Fruit fly (Drosophila melanogaster) whole organism, embryonic: ENCODE data around the gene RpS17.

Source experiments
- CG10321 ChIP-seq: fragments of 200-800 bp; sonication (Bioruptor generic); IDR thresholded peaks from 2 replicates; pipeline ENCODE4 v1.3.6; 2022; ENCODE audit warnings: missing biosample characterization, missing genetic modification characterization
- CG11093 ChIP-seq: fragments of 200-800 bp; sonication (Bioruptor generic); IDR thresholded peaks from 3 replicates; pipeline ENCODE4 v1.3.6; 2022; ENCODE audit warnings: missing biosample characterization, missing genetic modification characterization
- CG12155 ChIP-seq: fragments of 200-800 bp; sonication (Bioruptor generic); optimal IDR thresholded peaks from 3 replicates; lab custom pipeline; 2016; ENCODE audit warnings: missing biosample characterization, missing genetic modification characterization
- CG13424 ChIP-seq: fragments of 200-800 bp; sonication (Bioruptor generic); optimal IDR thresholded peaks from 2 replicates; lab custom pipeline; 2019; ENCODE audit warnings: missing biosample characterization, mild to moderate bottlenecking, missing genetic modification characterization, moderate library complexity
- CG13775 ChIP-seq: fragments of 200-800 bp; sonication (Bioruptor generic); optimal IDR thresholded peaks from 3 replicates; lab custom pipeline; 2017; ENCODE audit warnings: missing biosample characterization, mild to moderate bottlenecking, missing genetic modification characterization
- CG1602 ChIP-seq: fragments of 200-800 bp; sonication (Bioruptor generic); optimal IDR thresholded peaks from 3 replicates; lab custom pipeline; 2016; ENCODE audit warnings: missing biosample characterization, missing genetic modification characterization
- CG17359 ChIP-seq: fragments of 200-800 bp; sonication (Bioruptor generic); optimal IDR thresholded peaks from 3 replicates; lab custom pipeline; 2018; ENCODE audit warnings: missing biosample characterization, mild to moderate bottlenecking, missing genetic modification characterization, moderate library complexity
- CG1832 ChIP-seq: fragments of 200-800 bp; sonication (Bioruptor generic); optimal IDR thresholded peaks from 2 replicates; lab custom pipeline; 2017; ENCODE audit warnings: missing biosample characterization, mild to moderate bottlenecking, missing genetic modification characterization, inconsistent platforms
- CG2199 ChIP-seq: fragments of 200-800 bp; sonication (Bioruptor generic); IDR thresholded peaks from 3 replicates; pipeline ENCODE4 v1.3.6; 2022; ENCODE audit warnings: missing biosample characterization, missing genetic modification characterization
- CG30020 ChIP-seq: fragments of 200-800 bp; optimal IDR thresholded peaks from 2 replicates; lab custom pipeline; 2019; ENCODE audit warnings: missing biosample characterization, mild to moderate bottlenecking, missing genetic modification characterization, moderate library complexity
- CG31365 ChIP-seq: fragments of 200-800 bp; sonication (Bioruptor generic); optimal IDR thresholded peaks from 2 replicates; lab custom pipeline; 2018; ENCODE audit warnings: missing biosample characterization, mild to moderate bottlenecking, missing genetic modification characterization
- CG31441 ChIP-seq: fragments of 200-800 bp; sonication (Bioruptor generic); IDR thresholded peaks from 2 replicates; pipeline ENCODE4 v1.3.6; 2022; ENCODE audit warnings: missing biosample characterization, missing genetic modification characterization
- CG3281 ChIP-seq: fragments of 200-800 bp; sonication (Bioruptor generic); optimal IDR thresholded peaks from 3 replicates; lab custom pipeline; 2017; ENCODE audit warnings: missing biosample characterization, mild to moderate bottlenecking, missing genetic modification characterization
- CG3995 ChIP-seq: fragments of 200-800 bp; sonication (Bioruptor generic); optimal IDR thresholded peaks from 3 replicates; lab custom pipeline; 2016; ENCODE audit warnings: missing biosample characterization, missing genetic modification characterization
- CG4424 ChIP-seq: fragments of 200-800 bp; sonication (Bioruptor generic); optimal IDR thresholded peaks from 3 replicates; lab custom pipeline; 2016; ENCODE audit warnings: missing biosample characterization, missing genetic modification characterization
- CG8765 ChIP-seq: fragments of 200-800 bp; sonication (Bioruptor generic); IDR thresholded peaks from 2 replicates; pipeline ENCODE4 v1.3.6; 2022; ENCODE audit warnings: missing biosample characterization, missing genetic modification characterization
- CG9797 ChIP-seq: fragments of 200-800 bp; sonication (Bioruptor generic); optimal IDR thresholded peaks from 3 replicates; lab custom pipeline; 2018; ENCODE audit warnings: missing biosample characterization, mild to moderate bottlenecking, missing genetic modification characterization
- Dref ChIP-seq: fragments of 200-800 bp; sonication (Bioruptor generic); IDR thresholded peaks from 2 replicates; pipeline ENCODE4 v1.3.6; 2022; ENCODE audit warnings: missing biosample characterization, missing genetic modification characterization
- H2.0 ChIP-seq: fragments of 200-800 bp; sonication (Bioruptor generic); IDR thresholded peaks from 2 replicates; pipeline ENCODE4 v1.3.6; 2022; ENCODE audit warnings: missing biosample characterization, missing genetic modification characterization
- Hmx ChIP-seq: fragments of 200-800 bp; sonication (Bioruptor generic); optimal IDR thresholded peaks from 2 replicates; lab custom pipeline; 2016; ENCODE audit warnings: missing biosample characterization, missing genetic modification characterization
- Hr3 ChIP-seq: fragments of 200-800 bp; sonication (Bioruptor generic); optimal IDR thresholded peaks from 3 replicates; lab custom pipeline; 2016; ENCODE audit warnings: missing biosample characterization, missing genetic modification characterization
- MTF-1 ChIP-seq: fragments of 200-800 bp; sonication (Bioruptor generic); optimal IDR thresholded peaks from 2 replicates; lab custom pipeline; 2018; ENCODE audit warnings: missing biosample characterization, mild to moderate bottlenecking, missing genetic modification characterization, borderline replicate concordance
- Med ChIP-seq: fragments of 200-800 bp; sonication (Bioruptor generic); peaks from one replicate; lab custom pipeline; 2016; ENCODE audit warnings: missing biosample characterization, missing genetic modification characterization, mild to moderate bottlenecking, inconsistent platforms, moderate library complexity
- NC2β ChIP-seq: fragments of 200-800 bp; sonication (Bioruptor generic); optimal IDR thresholded peaks from 2 replicates; lab custom pipeline; 2016; ENCODE audit warnings: missing biosample characterization, missing genetic modification characterization
- Neu2 ChIP-seq: fragments of 200-800 bp; sonication (Bioruptor generic); optimal IDR thresholded peaks from 3 replicates; lab custom pipeline; 2016; ENCODE audit warnings: missing biosample characterization, missing genetic modification characterization, borderline replicate concordance
- Opbp ChIP-seq: fragments of 200-800 bp; sonication (Bioruptor generic); IDR thresholded peaks from 3 replicates; pipeline ENCODE4 v1.3.6; 2022; ENCODE audit warnings: missing biosample characterization, missing genetic modification characterization; ENCODE audit not compliant: partially characterized antibody
- Poxn ChIP-seq: fragments of 200-800 bp; sonication (Bioruptor generic); IDR thresholded peaks from 2 replicates; pipeline ENCODE4 v1.3.6; 2022; ENCODE audit warnings: missing biosample characterization, missing genetic modification characterization
- Scr ChIP-seq: fragments of 200-800 bp; sonication (Bioruptor generic); IDR thresholded peaks from 2 replicates; pipeline ENCODE4 v1.3.6; 2022; ENCODE audit warnings: missing biosample characterization, missing genetic modification characterization; ENCODE audit not compliant: partially characterized antibody
- Ssrp ChIP-seq: fragments of 200-800 bp; sonication (Bioruptor generic); optimal IDR thresholded peaks from 2 replicates; lab custom pipeline; 2018; ENCODE audit warnings: missing biosample characterization, mild to moderate bottlenecking, missing genetic modification characterization, moderate library complexity
- Taf1 ChIP-seq: fragments of 200-800 bp; sonication (Bioruptor generic); IDR thresholded peaks from 2 replicates; pipeline ENCODE4 v1.3.6; 2022; ENCODE audit warnings: missing biosample characterization, missing genetic modification characterization
- YL-1 ChIP-seq: fragments of 200-800 bp; sonication (Bioruptor generic); optimal IDR thresholded peaks from 3 replicates; lab custom pipeline; 2017; ENCODE audit warnings: missing biosample characterization, mild to moderate bottlenecking, missing genetic modification characterization
- bbx ChIP-seq: fragments of 200-800 bp; sonication (Bioruptor generic); IDR thresholded peaks from 2 replicates; pipeline ENCODE4 v1.3.6; 2022; ENCODE audit warnings: missing biosample characterization, missing genetic modification characterization; ENCODE audit not compliant: partially characterized antibody
- bcd ChIP-seq: fragments of 200-800 bp; sonication (Bioruptor generic); optimal IDR thresholded peaks from 2 replicates; lab custom pipeline; 2017; ENCODE audit warnings: missing biosample characterization, mild to moderate bottlenecking, missing genetic modification characterization
- ci ChIP-seq: fragments of 200-800 bp; sonication (Bioruptor generic); IDR thresholded peaks from 3 replicates; pipeline ENCODE4 v1.3.6; 2022; ENCODE audit warnings: missing biosample characterization, missing genetic modification characterization
- disco-r ChIP-seq: fragments of 200-800 bp; sonication (Bioruptor generic); optimal IDR thresholded peaks from 2 replicates; lab custom pipeline; 2016; ENCODE audit warnings: missing biosample characterization, missing genetic modification characterization
- esg ChIP-seq: fragments of 200-800 bp; sonication (Bioruptor generic); conservative IDR thresholded peaks from 2 replicates; pipeline ENCODE4 v1.3.6; 2022; ENCODE audit warnings: missing biosample characterization, missing genetic modification characterization
- ind ChIP-seq: fragments of 200-800 bp; sonication (Bioruptor generic); optimal IDR thresholded peaks from 3 replicates; lab custom pipeline; 2016; ENCODE audit warnings: missing biosample characterization, missing genetic modification characterization
- klu ChIP-seq: fragments of 200-800 bp; sonication (Bioruptor generic); IDR thresholded peaks from 2 replicates; pipeline ENCODE4 v1.3.6; 2022; ENCODE audit warnings: missing biosample characterization, missing genetic modification characterization
- kni ChIP-seq: fragments of 200-800 bp; sonication (Bioruptor generic); optimal IDR thresholded peaks from 3 replicates; lab custom pipeline; 2017; ENCODE audit warnings: mild to moderate bottlenecking, missing biosample characterization, missing genetic modification reagents, missing genetic modification characterization
- lola ChIP-seq, 3 experiments: fragments of >200 bp in 2 of 3; fragments of 200-800 bp in 1 of 3; sonication (Bioruptor generic) in 1 of 3; optimal IDR thresholded peaks; 2 replicates each; lab custom pipeline; 2017 to 2019; ENCODE audit warnings: missing biosample characterization in 3 of 3, missing genetic modification characterization in 3 of 3, mild to moderate bottlenecking in 1 of 3, moderate library complexity in 1 of 3
- onecut ChIP-seq: fragments of 200-800 bp; sonication (Bioruptor generic); IDR thresholded peaks from 2 replicates; pipeline ENCODE4 v1.3.6; 2022; ENCODE audit warnings: missing biosample characterization, missing genetic modification characterization
- phol ChIP-seq: fragments of 200-800 bp; sonication (Bioruptor generic); optimal IDR thresholded peaks from 3 replicates; lab custom pipeline; 2018; ENCODE audit warnings: missing biosample characterization, mild to moderate bottlenecking, missing genetic modification characterization, moderate library complexity
- scrt ChIP-seq: fragments of 200-800 bp; sonication (Bioruptor generic); optimal IDR thresholded peaks from 2 replicates; lab custom pipeline; 2018; ENCODE audit warnings: missing biosample characterization, mild to moderate bottlenecking, missing genetic modification characterization, moderate library complexity
- shn ChIP-seq: fragments of 200-800 bp; sonication (Bioruptor generic); optimal IDR thresholded peaks from 3 replicates; lab custom pipeline; 2016; ENCODE audit warnings: missing biosample characterization, missing genetic modification characterization
- slou ChIP-seq: fragments of 200-800 bp; sonication (Bioruptor generic); optimal IDR thresholded peaks from 3 replicates; lab custom pipeline; 2016; ENCODE audit warnings: missing biosample characterization, missing genetic modification characterization
- sqz ChIP-seq: fragments of 200-800 bp; sonication (Bioruptor generic); optimal IDR thresholded peaks from 3 replicates; lab custom pipeline; 2018; ENCODE audit warnings: missing biosample characterization, mild to moderate bottlenecking, missing genetic modification characterization
- sug ChIP-seq: fragments of 200-800 bp; optimal IDR thresholded peaks from 2 replicates; lab custom pipeline; 2019; ENCODE audit warnings: missing biosample characterization, mild to moderate bottlenecking, missing genetic modification characterization, moderate library complexity
- tgo ChIP-seq: fragments of 200-800 bp; sonication (Bioruptor generic); IDR thresholded peaks from 3 replicates; pipeline ENCODE4 v1.3.6; 2022; ENCODE audit warnings: missing biosample characterization, missing genetic modification characterization
- ttk ChIP-seq: fragments of 200-800 bp; sonication (Bioruptor generic); IDR thresholded peaks from 2 replicates; pipeline ENCODE4 v2.1.2; 2022; ENCODE audit warnings: missing biosample characterization, missing genetic modification characterization
- unpg ChIP-seq: fragments of 200-800 bp; sonication (Bioruptor generic); optimal IDR thresholded peaks from 3 replicates; lab custom pipeline; 2018; ENCODE audit warnings: missing biosample characterization, mild to moderate bottlenecking, missing genetic modification characterization, moderate library complexity
- z ChIP-seq: fragments of 200-800 bp; sonication (Bioruptor generic); IDR thresholded peaks from 3 replicates; pipeline ENCODE4 v1.3.6; 2022; ENCODE audit warnings: missing biosample characterization, missing genetic modification characterization

The RpS17 gene

dm6 chr3L:9468261-9468890 lies 38.8 kb upstream of the RpS17 start (continued):
- TF ChIP-seq ind (GFP tag; lab: Kevin White, UChicago) (peak; percentile 34), klu (GFP tag; lab: Robert Waterston, UW) (no peak), CG1832 (no peak), phol (tag; lab: Kevin White, UChicago) (peak; percentile 59), CG30020 (tag; lab: Kevin White, UChicago) (no peak), H2.0 (GFP tag; lab: Robert Waterston, UW) (no peak), onecut (GFP tag; lab: Robert Waterston, UW) (no peak), Dref (GFP tag; lab: Robert Waterston, UW) (no peak), CG12155 (GFP tag; lab: Kevin White, UChicago) (no peak), esg (GFP tag; lab: Robert Waterston, UW) (no peak), Neu2 (GFP tag; lab: Kevin White, UChicago) (no peak), YL-1 (GFP tag; lab: Kevin White, UChicago) (no peak), sug (tag; lab: Kevin White, UChicago) (no peak), CG31441 (peak; percentile 63; the same call in 1 of the 2 replicates), disco-r (GFP tag; lab: Kevin White, UChicago) (no peak), CG11093 (GFP tag; lab: Robert Waterston, UW) (no peak), CG4424 (GFP tag; lab: Kevin White, UChicago) (peak; percentile 3), CG3281 (GFP tag; lab: Kevin White, UChicago) (peak; percentile 51), bcd (peak; percentile 21), MTF-1 (GFP tag; lab: Kevin White, UChicago) (no peak), CG13775 (GFP tag; lab: Kevin White, UChicago) (peak; percentile 26), CG8765 (no peak), CG13424 (peak; percentile 4), CG31365 (no peak), CG1602 (GFP tag; lab: Kevin White, UChicago) (no peak), NC2β (no peak), bbx (GFP tag; lab: Robert Waterston, UW) (no peak), Hr3 (peak; percentile 1), CG9797 (GFP tag; lab: Kevin White, UChicago) (no peak), Taf1 (GFP tag; lab: Robert Waterston, UW) (no peak), CG17359 (tag; lab: Kevin White, UChicago) (peak; percentile 16), ttk (GFP tag; lab: Robert Waterston, UW) (no peak), Scr (GFP tag; lab: Robert Waterston, UW) (no peak), slou (GFP tag; lab: Kevin White, UChicago) (no peak), Poxn (GFP tag; lab: Robert Waterston, UW) (no peak), Ssrp (tag; lab: Kevin White, UChicago) (peak; percentile 34), CG2199 (GFP tag; lab: Robert Waterston, UW) (no peak), shn (GFP tag; lab: Kevin White, UChicago) (peak; percentile 15), scrt (GFP tag; lab: Kevin White, UChicago) (peak; percentile 11), z (no peak), kni (GFP tag; lab: Kevin White, UChicago) (no peak), sqz (GFP tag; lab: Kevin White, UChicago) (no peak), tgo (GFP tag; lab: Robert Waterston, UW) (no peak), lola (GFP tag; optimal IDR thresholded peaks at IDR 0.05; lab: Kevin White, UChicago) (no peak), CG10321 (no peak), unpg (GFP tag; lab: Kevin White, UChicago) (no peak), ci (GFP tag; lab: Robert Waterston, UW) (no peak), Opbp (GFP tag; lab: Robert Waterston, UW) (no peak), CG3995 (GFP tag; lab: Kevin White, UChicago) (peak; percentile 2), Hmx (GFP tag; lab: Kevin White, UChicago) (no peak), Med (peak; percentile 76)
